Fruit fly (Drosophila melanogaster): ENCODE measurements around the gene CG14451.

CG14451 gene

DNA sequence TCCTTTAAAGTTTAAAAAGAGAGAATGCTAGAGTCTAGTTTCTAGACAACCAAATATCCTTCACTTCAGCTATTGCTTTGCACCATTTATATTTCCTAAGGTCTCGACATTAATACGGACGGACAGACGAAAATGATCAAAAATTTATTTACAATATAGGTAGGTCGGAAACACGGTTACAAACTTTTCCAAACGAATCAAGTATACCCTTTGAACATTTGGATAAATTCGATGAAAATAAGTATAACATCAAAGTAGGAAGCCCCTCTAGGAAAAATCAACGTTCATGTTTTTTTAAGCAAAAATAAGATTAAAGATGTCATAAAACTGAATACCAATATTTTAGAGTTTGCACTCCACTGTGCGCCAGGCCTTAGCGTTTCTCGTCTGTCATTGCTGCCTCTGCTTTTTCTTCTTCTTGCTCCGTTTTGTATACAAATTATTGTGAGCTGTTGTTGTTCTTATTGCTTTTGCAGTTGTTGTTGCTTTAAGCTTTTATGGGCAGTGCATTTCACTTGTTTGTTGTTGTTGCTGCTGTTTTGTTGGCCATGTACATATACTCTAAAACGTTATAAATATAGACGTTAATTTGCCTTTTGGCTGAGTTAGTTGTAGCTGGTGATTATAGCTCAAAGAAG, 21.2 kb upstream of the CG14451 start (continued):
- TF ChIP-seq CG10959 (GFP tag; IDR thresholded peaks at IDR 0.05) (no peak), CG4707 (GFP tag; optimal IDR thresholded peaks at IDR 0.05) (peak; percentile 45), sens (GFP tag) (peak; percentile 84), CG31441 (GFP tag; IDR thresholded peaks at IDR 0.05) (0 out of 2 replicates have a peak, but pooled peaks have one; percentile 32), CoRest (tag; optimal IDR thresholded peaks at IDR 0.05) (peak; percentile 18), corto (GFP tag; optimal IDR thresholded peaks at IDR 0.05) (no peak), bsh (GFP tag; optimal IDR thresholded peaks at IDR 0.05) (peak in 1 of 2 experiments; percentile 29), gem (tag; optimal IDR thresholded peaks at IDR 0.05) (peak; percentile 24)

DNA sequence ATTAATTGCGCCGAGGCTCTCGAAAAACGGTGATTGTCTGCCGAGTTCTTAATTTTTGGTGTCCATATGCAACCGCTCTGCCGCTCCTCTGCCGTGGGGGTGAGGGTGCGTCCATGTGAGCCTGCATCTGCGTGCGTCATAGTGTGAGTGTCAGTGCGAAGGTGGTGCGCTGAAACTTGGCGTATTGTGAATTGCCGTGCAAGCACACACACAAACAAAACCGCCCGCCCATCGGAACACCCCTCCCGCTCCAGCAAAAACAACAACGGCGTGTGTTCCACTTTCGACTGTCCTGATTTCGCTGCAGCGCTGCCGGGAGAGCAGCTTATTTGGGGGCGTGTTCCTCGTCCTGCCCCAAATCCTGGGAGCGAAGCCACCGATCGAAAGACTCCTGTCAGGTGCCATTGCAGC, 20.2 kb upstream of the CG14451 start:
- TF ChIP-seq CoRest (tag; optimal IDR thresholded peaks at IDR 0.05) (no peak), nau (GFP tag; optimal IDR thresholded peaks at IDR 0.05) (no peak), CG6813 (GFP tag; optimal IDR thresholded peaks at IDR 0.05) (no peak), Neu2 (GFP tag; optimal IDR thresholded peaks at IDR 0.05; ENCODE audit: borderline replicate concordance) (no peak), vnd (GFP tag; IDR thresholded peaks at IDR 0.05; ENCODE audit: partially characterized antibody) (no peak), CG16779 (GFP tag; IDR thresholded peaks at IDR 0.05) (no peak), schlank (tag; optimal IDR thresholded peaks at IDR 0.05) (no peak), lola (GFP tag; optimal IDR thresholded peaks at IDR 0.05) (no peak), gfzf (GFP tag; optimal IDR thresholded peaks at IDR 0.05) (no peak), gt (GFP tag; IDR thresholded peaks at IDR 0.05) (no peak), TFAM (GFP tag; optimal IDR thresholded peaks at IDR 0.05) (no peak), ken (GFP tag; IDR thresholded peaks at IDR 0.05) (0 out of 3 replicates have a peak, but pooled peaks have one; percentile 31), CG4820 (GFP tag; optimal IDR thresholded peaks at IDR 0.05) (no peak), jing (GFP tag; optimal IDR thresholded peaks at IDR 0.05) (no peak), repo (GFP tag; optimal IDR thresholded peaks at IDR 0.05) (no peak), CG13123 (GFP tag; optimal IDR thresholded peaks at IDR 0.05) (no peak), Six4 (GFP tag; optimal IDR thresholded peaks at IDR 0.05) (no peak), CG12391 (tag; optimal IDR thresholded peaks at IDR 0.05) (no peak), ap (GFP tag; IDR thresholded peaks at IDR 0.05) (no peak), NFAT (GFP tag; IDR thresholded peaks at IDR 0.05) (0 out of 2 replicates have a peak, but pooled peaks have one; percentile 8), Rx (GFP tag; IDR thresholded peaks at IDR 0.05) (no peak), wor (GFP tag; IDR thresholded peaks at IDR 0.05) (no peak), CG18011 (GFP tag; optimal IDR thresholded peaks at IDR 0.05) (no peak), CG7839 (tag; optimal IDR thresholded peaks at IDR 0.05) (no peak), Elba2 (GFP tag; optimal IDR thresholded peaks at IDR 0.05) (no peak), CG34224 (GFP tag; IDR thresholded peaks at IDR 0.05; ENCODE audit: partially characterized antibody) (no peak), insv (GFP tag; optimal IDR thresholded peaks at IDR 0.05) (peak in 1 of 2 experiments; percentile 57), HmgZ (tag; optimal IDR thresholded peaks at IDR 0.05) (no peak), CG18262 (tag; optimal IDR thresholded peaks at IDR 0.05) (no peak), CG10565 (GFP tag; optimal IDR thresholded peaks at IDR 0.05) (no peak), E2f2 (GFP tag; IDR thresholded peaks at IDR 0.05) (no peak), Jarid2 (GFP tag; optimal IDR thresholded peaks at IDR 0.05) (no peak), cg (GFP tag; optimal IDR thresholded peaks at IDR 0.05) (peak; percentile 85), CG14860 (GFP tag; IDR thresholded peaks at IDR 0.05; ENCODE audit: partially characterized antibody) (0 out of 3 replicates have a peak, but pooled peaks have one; percentile 17), CG12299 (tag; optimal IDR thresholded peaks at IDR 0.05) (no peak), crol (GFP tag; IDR thresholded peaks at IDR 0.05) (peak; percentile 44; the same call in 1 of the 2 replicates), Hsf (GFP tag; optimal IDR thresholded peaks at IDR 0.05) (no peak), p53 (GFP tag; optimal IDR thresholded peaks at IDR 0.05) (no peak), CG3163 (GFP tag; optimal IDR thresholded peaks at IDR 0.05) (no peak), CG10321 (GFP tag; IDR thresholded peaks at IDR 0.05) (no peak), NfI (GFP tag; optimal IDR thresholded peaks at IDR 0.05) (no peak)
